Worm (Caenorhabditis elegans) whole organism, L3 larva: ENCODE measurements around the gene M153.5.

Experiments
- aly-2 ChIP-seq: fragments of 150-350 bp; optimal IDR thresholded peaks from 2 replicates; lab custom pipeline; 2014; ENCODE audit warnings: missing biosample characterization, missing genetic modification characterization
- ceh-28 ChIP-seq: fragments of 150-350 bp; optimal IDR thresholded peaks from 2 replicates; lab custom pipeline; 2014; ENCODE audit warnings: missing biosample characterization, missing genetic modification reagents, missing genetic modification characterization
- tbx-2 ChIP-seq: sonication (generic microtip); optimal IDR thresholded peaks from 2 replicates; lab custom pipeline; 2016; ENCODE audit warnings: mild to moderate bottlenecking, missing genetic modification characterization, missing compliant biosample characterization

DNA sequence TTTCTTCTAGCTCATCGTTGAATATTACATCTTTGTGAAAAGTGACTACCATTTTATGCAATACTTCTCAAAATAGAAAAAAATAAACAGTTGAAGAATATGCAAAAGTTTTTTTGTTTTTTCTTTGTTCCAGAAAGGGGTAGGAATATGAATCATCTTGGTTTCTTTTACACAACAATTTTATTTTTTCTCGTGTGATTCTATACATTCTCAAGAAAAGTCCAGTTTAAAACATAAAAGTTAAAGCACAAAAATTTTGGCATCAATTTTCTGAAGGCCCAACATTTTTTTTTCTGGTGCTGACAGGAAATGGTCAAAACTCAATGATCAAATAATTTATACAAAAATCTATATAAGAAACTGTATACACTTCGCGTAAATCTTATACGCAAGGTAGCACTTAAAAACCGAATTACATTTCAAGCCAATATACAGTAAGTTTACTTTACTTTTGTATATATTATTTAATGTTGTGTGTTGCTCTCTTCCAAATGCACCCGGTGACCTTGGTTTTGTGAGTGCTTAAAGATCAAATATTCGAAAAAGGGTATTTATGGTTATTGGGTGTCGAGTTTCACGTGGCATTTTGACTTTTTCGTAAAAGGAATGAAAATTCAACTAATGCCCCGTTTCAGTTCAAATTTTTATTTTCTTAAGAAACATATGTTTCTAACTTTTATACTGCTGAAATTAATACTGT, 35.1 kb upstream of the M153.5 start, which contains the start of the genes W03G11.2 and lgc-13:
- TF ChIP-seq tbx-2 (no peak), aly-2 (tag; lab: Kevin White, UChicago) (no peak), ceh-28 (no peak)
